Worm (Caenorhabditis elegans): Measurements from ENCODE around the gene F11G11.14.
"Not testable (repeated sequence)": the region's sequence is repeated elsewhere in the genome, so short reads cannot be mapped to it uniquely, and the experiment has no call there.

Gene F11G11.14

DNA sequence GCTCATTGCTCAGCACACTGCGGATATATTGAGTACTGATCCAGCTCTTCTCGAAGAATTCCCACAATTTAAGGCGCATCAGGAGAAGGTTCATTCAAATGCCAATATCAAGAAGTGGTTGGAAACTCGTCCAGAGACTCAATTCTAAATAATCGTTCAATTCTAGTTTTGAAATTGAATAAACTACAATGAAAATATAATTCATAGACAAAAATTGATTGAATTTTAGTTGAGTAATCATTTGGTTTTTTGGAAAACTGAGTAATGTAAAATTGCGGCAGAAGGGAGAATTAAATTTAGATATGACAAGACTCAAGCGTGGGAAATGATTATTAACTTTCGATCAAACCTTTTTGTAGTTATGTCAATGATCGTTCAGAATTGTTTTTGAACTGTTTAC, 20.9 kb downstream of the F11G11.14 start:
- no peak for TF ChIP-seq hnd-1 (tag; optimal IDR thresholded peaks at IDR 0.05)
- TF ChIP-seq B0310.2 (tag; optimal IDR thresholded peaks at IDR 0.05): no peak
- TF ChIP-seq flt-1 (GFP tag; IDR thresholded peaks at IDR 0.05): no peak
- no peak for TF ChIP-seq scrt-1 (GFP tag; IDR thresholded peaks at IDR 0.05)
- no peak for TF ChIP-seq sea-1 (GFP tag; conservative IDR thresholded peaks at IDR 0.05)
- no peak for TF ChIP-seq ets-7 (tag; optimal IDR thresholded peaks at IDR 0.05)
- TF ChIP-seq pes-1 (GFP tag; IDR thresholded peaks at IDR 0.05): no peak
- no peak for TF ChIP-seq hmg-4 (GFP tag; optimal IDR thresholded peaks at IDR 0.05)
- no peak for TF ChIP-seq ceh-36 (tag; optimal IDR thresholded peaks at IDR 0.05)
- no peak for TF ChIP-seq hmbx-1 (tag; optimal IDR thresholded peaks at IDR 0.05)
- no peak for TF ChIP-seq ama-1 (optimal IDR thresholded peaks at IDR 0.05)
- no peak for TF ChIP-seq aly-1 (tag; optimal IDR thresholded peaks at IDR 0.05)
- TF ChIP-seq F13C5.2 (tag; optimal IDR thresholded peaks at IDR 0.05): no peak
- no peak for TF ChIP-seq tbx-11 (GFP tag; IDR thresholded peaks at IDR 0.05)
- no peak for TF ChIP-seq tra-4 (tag; optimal IDR thresholded peaks at IDR 0.05)
- TF ChIP-seq ceh-13 (GFP tag; optimal IDR thresholded peaks at IDR 0.05): no peak
- TF ChIP-seq tbx-37 (GFP tag; conservative IDR thresholded peaks at IDR 0.05): no peak

DNA sequence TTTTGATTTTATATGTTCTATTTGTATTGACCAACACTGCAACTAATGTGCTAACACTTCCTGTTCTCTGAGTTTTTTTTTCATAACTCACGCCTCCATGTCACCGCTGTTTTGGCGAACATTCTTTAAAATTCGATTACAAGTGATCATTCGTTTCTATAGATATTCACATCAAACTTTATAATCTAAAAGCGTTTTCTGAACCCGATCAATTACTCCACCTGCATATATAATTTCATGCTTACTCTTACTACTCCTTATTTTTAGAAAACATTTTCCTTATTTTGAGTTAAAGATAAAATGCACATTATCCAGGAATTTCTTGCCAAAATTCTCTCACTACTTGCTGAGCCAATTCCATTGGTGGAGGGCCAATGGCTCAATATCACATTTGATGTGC, 22.5 kb downstream of the F11G11.14 start, which contains the start of gene R05F9.7:
R05F9.7 (plus strand) TSS at position 301 of the 400 bp plus-strand sequence.
- TF ChIP-seq hnd-1 (tag; optimal IDR thresholded peaks at IDR 0.05): no peak

DNA sequence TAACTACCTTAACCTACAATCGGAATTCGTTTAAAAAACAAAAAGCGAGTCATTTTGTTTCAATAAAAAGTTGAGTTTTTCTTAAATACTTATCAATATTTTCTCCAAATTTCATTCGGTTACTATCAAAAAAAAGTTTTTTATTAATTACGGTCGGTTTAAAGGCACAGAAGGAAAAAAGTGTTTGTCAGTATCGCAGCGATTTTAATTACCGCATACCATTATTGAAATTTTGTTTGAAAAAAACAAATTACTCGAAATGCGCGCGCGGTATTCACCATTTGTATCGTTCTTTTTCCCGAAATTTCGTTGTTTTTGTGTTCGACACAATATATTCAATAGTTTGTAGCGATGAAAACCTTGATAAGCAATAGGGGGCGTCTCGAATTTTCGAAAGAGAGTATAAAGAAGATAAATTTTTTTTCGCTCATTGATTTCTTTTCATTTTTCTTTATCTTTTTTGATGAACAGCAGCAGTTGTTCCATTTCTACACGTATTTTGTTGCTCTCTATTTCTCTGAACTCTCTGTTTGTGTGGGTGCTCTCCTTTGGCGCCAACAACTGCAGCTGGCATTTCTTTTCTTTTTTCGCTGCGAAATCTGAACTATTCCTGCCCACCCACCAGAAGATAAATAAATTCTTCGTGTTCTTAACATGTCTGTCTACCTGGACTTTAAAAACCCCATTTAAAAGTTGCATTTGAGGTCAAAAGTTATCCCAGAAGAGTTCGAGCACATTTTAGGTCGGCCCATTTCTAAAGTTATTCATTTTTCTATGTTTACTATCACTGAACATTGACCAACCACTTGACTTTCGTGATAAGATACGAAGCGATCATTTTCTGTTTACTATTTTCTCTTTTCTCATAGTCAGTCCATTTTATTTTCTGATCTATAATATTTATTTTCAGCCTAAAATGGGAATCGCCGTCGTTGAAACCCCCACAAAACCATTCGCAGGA, 25.3 kb downstream of the F11G11.14 start, which contains the start of gene pgm-1:
pgm-1 (plus strand) TSS at position 911 of the 961 bp plus-strand sequence.
- TF ChIP-seq F13C5.2 (tag; optimal IDR thresholded peaks at IDR 0.05) (no peak), flt-1 (GFP tag; IDR thresholded peaks at IDR 0.05) (no peak), tbx-11 (GFP tag; IDR thresholded peaks at IDR 0.05) (no peak), tbx-37 (GFP tag; conservative IDR thresholded peaks at IDR 0.05) (no peak), pes-1 (GFP tag; IDR thresholded peaks at IDR 0.05) (no peak), hmg-4 (GFP tag; optimal IDR thresholded peaks at IDR 0.05) (no peak), B0310.2 (tag; optimal IDR thresholded peaks at IDR 0.05) (no peak), scrt-1 (GFP tag; IDR thresholded peaks at IDR 0.05) (no peak), ama-1 (optimal IDR thresholded peaks at IDR 0.05) (no peak), tra-4 (tag; optimal IDR thresholded peaks at IDR 0.05) (no peak), aly-1 (tag; optimal IDR thresholded peaks at IDR 0.05) (no peak), ceh-36 (tag; optimal IDR thresholded peaks at IDR 0.05) (no peak), ets-7 (tag; optimal IDR thresholded peaks at IDR 0.05) (no peak), hmbx-1 (tag; optimal IDR thresholded peaks at IDR 0.05) (no peak), ceh-13 (GFP tag; optimal IDR thresholded peaks at IDR 0.05) (no peak), sea-1 (GFP tag; conservative IDR thresholded peaks at IDR 0.05) (no peak), hnd-1 (tag; optimal IDR thresholded peaks at IDR 0.05) (no peak)

DNA sequence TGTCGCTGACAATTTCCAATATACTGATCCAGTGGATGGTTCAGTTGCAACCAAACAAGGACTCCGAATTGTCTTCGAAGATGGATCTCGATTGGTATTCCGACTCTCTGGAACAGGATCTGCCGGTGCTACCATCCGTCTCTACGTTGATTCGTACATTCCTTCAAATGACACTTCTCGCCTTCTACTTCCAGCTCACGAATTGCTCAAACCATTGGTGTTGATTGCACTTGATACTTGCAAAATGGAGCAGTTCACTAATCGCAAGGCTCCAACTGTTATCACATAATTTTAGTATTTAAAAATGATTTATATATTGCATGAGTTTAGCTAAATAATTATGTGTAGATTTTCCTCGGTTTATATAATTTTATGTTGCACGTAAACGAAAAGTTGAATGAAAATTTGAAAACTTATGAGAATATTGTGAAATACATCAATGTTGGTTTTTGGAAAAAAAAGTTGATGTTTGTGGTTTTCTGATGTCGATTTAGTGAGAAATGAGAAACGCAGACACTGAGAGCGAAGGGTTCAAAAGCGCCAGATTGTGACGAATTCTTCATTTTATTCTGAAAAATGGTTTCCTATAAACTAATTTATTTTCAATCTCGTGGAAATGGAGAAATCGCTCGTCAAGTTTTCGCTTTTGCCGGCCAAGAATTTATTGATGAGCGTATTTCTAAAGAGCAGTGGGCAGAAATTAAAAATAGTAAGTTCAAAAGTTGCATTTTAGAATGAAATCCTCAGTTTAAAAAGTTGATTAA, 27.7 kb downstream of the F11G11.14 start, which contains the start of gene gst-9:
gst-9 (plus strand) TSS at position 574 of the 764 bp plus-strand sequence.
- TF ChIP-seq F13C5.2 (tag; optimal IDR thresholded peaks at IDR 0.05) (no peak), flt-1 (GFP tag; IDR thresholded peaks at IDR 0.05) (no peak), tbx-37 (GFP tag; conservative IDR thresholded peaks at IDR 0.05) (no peak), hmbx-1 (tag; optimal IDR thresholded peaks at IDR 0.05) (no peak), ama-1 (optimal IDR thresholded peaks at IDR 0.05) (no peak), hnd-1 (tag; optimal IDR thresholded peaks at IDR 0.05) (no peak), sea-1 (GFP tag; conservative IDR thresholded peaks at IDR 0.05) (no peak)

DNA sequence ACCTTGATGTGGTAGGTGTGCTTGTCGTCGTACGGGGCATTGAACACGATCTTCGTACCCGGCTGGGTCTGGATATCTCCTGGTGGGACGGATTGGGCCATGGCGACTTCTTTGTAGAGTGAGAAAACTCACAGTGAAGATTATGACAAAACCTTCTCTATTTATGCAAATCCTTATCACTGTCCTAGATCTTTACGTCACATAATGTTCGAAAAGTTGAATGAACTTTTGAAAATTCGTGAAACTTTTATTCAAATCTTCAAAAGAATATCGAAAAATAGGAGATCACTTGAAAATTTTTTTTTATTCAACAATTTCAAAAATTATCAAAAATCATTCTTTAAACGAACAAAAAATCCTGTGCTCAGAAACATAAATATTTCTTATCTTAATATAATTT, 29.1 kb downstream of the F11G11.14 start, which contains the start of gene msp-33:
msp-33 (minus strand) TSS at position 101 of the 400 bp plus-strand sequence.
- TF ChIP-seq hnd-1 (tag; optimal IDR thresholded peaks at IDR 0.05) (no peak), ama-1 (optimal IDR thresholded peaks at IDR 0.05) (no peak)

DNA sequence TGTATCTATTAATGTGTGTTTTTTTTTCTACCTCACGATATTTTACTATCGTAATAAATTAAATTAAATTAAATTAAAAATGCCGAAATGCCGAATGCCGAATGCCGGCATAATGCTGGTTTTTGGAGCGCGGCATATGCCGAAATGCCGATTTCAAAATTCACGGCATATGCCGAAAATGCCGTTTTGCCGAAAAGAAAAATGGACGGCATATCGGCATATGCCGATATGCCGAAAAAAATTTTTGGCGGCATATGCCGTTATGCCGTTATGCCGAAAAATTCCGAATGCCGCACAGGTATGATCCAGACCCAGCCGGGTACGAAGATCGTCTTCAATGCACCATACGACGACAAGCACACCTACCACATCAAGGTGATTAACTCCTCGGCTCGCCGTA, 35.0 kb downstream of the F11G11.14 start, which contains the start of gene msp-32:
msp-32 (plus strand) TSS at position 301 of the 400 bp plus-strand sequence.
- not testable (repeated sequence) for TF ChIP-seq ama-1 (optimal IDR thresholded peaks at IDR 0.05); pes-1 (GFP tag; IDR thresholded peaks at IDR 0.05); ceh-36 (tag; optimal IDR thresholded peaks at IDR 0.05)

DNA sequence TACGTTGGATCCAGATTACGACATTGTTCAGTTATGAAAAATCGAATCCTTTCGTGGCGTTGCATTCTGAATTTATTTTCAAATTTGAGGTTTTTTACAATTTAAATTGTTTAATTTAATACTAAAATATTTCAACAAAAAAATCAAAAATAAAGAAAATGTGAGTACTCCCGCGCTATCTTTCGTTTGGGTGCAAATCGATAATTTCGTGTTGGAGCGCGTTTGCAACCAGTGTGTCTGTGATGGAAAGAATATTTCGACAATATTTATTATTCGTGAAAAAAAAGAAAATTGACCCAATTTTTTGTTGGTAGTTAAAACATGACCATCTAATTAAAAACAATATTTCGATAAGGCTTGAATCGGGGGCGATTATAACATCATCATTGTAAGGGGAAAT, 38.6 kb downstream of the F11G11.14 start, which contains the start of gene R05F9.9:
R05F9.9 (minus strand) TSS at position 66 of the 400 bp plus-strand sequence.
- TF ChIP-seq sea-1 (GFP tag; conservative IDR thresholded peaks at IDR 0.05) (no peak), tbx-37 (GFP tag; conservative IDR thresholded peaks at IDR 0.05) (no peak), ceh-36 (tag; optimal IDR thresholded peaks at IDR 0.05) (no peak), pes-1 (GFP tag; IDR thresholded peaks at IDR 0.05) (no peak), B0310.2 (tag; optimal IDR thresholded peaks at IDR 0.05) (no peak), hmg-4 (GFP tag; optimal IDR thresholded peaks at IDR 0.05) (no peak), ceh-13 (GFP tag; optimal IDR thresholded peaks at IDR 0.05) (no peak), F13C5.2 (tag; optimal IDR thresholded peaks at IDR 0.05) (no peak), ets-7 (tag; optimal IDR thresholded peaks at IDR 0.05) (no peak), ama-1 (optimal IDR thresholded peaks at IDR 0.05) (no peak), tbx-11 (GFP tag; IDR thresholded peaks at IDR 0.05) (no peak), hnd-1 (tag; optimal IDR thresholded peaks at IDR 0.05) (no peak), flt-1 (GFP tag; IDR thresholded peaks at IDR 0.05) (no peak), scrt-1 (GFP tag; IDR thresholded peaks at IDR 0.05) (no peak), aly-1 (tag; optimal IDR thresholded peaks at IDR 0.05) (no peak), hmbx-1 (tag; optimal IDR thresholded peaks at IDR 0.05) (no peak), tra-4 (tag; optimal IDR thresholded peaks at IDR 0.05) (no peak)
